Fruit fly (Drosophila melanogaster) whole organism, pupa: ENCODE measurements around the gene CG43292.
"Not testable (repeated sequence)": the region's sequence is repeated elsewhere in the genome, so short reads cannot be mapped to it uniquely, and the experiment has no call there.

Source experiments
- CG10348 ChIP-seq: fragments of 200-800 bp; sonication (Bioruptor generic); IDR thresholded peaks from 2 replicates; pipeline ENCODE4 v1.3.6; 2022; ENCODE audit warnings: missing biosample characterization, missing genetic modification characterization
- CG14655 ChIP-seq: fragments of 200-800 bp; sonication (Bioruptor generic); optimal IDR thresholded peaks from 3 replicates; lab custom pipeline; 2017; ENCODE audit warnings: mild to moderate bottlenecking, missing biosample characterization, missing genetic modification reagents, missing genetic modification characterization
- CG15710 ChIP-seq: fragments of 200-800 bp; sonication (Bioruptor generic); optimal IDR thresholded peaks from 2 replicates; lab custom pipeline; 2018; ENCODE audit warnings: missing biosample characterization, mild to moderate bottlenecking, missing genetic modification characterization, moderate library complexity
- CG4496 ChIP-seq: fragments of 200-800 bp; sonication (Bioruptor generic); IDR thresholded peaks from 3 replicates; pipeline ENCODE4 v1.3.6; 2022; ENCODE audit warnings: missing biosample characterization, missing genetic modification characterization
- CG8301 ChIP-seq: fragments of 200-800 bp; sonication (Bioruptor generic); optimal IDR thresholded peaks from 2 replicates; lab custom pipeline; 2018; ENCODE audit warnings: missing biosample characterization, mild to moderate bottlenecking, missing genetic modification characterization
- CG9948 ChIP-seq: fragments of 200-800 bp; sonication (Bioruptor generic); optimal IDR thresholded peaks from 2 replicates; lab custom pipeline; 2018; ENCODE audit warnings: missing biosample characterization, mild to moderate bottlenecking, missing genetic modification characterization, moderate library complexity
- EcR ChIP-seq: fragments of 200-800 bp; sonication (Bioruptor generic); optimal IDR thresholded peaks from 3 replicates; lab custom pipeline; 2019; ENCODE audit warnings: missing biosample characterization, missing genetic modification characterization, mild to moderate bottlenecking, moderate library complexity, missing genetic modification reagents
- Ets98B ChIP-seq: fragments of 200-800 bp; sonication (Bioruptor generic); IDR thresholded peaks from 2 replicates; pipeline ENCODE4 v1.3.6; 2022; ENCODE audit warnings: missing biosample characterization, missing genetic modification characterization
- Pif1A ChIP-seq: fragments of 200-800 bp; sonication (Bioruptor generic); optimal IDR thresholded peaks from 3 replicates; lab custom pipeline; 2016; ENCODE audit warnings: missing biosample characterization, missing genetic modification characterization
- fd96Ca ChIP-seq: fragments of 200-800 bp; sonication (Bioruptor generic); IDR thresholded peaks from 3 replicates; pipeline ENCODE4 v1.3.6; 2022; ENCODE audit warnings: missing biosample characterization, missing genetic modification characterization
- gl ChIP-seq: fragments of 200-800 bp; sonication (Bioruptor generic); optimal IDR thresholded peaks from 2 replicates; lab custom pipeline; 2018; ENCODE audit warnings: missing biosample characterization, mild to moderate bottlenecking, missing genetic modification characterization

DNA sequence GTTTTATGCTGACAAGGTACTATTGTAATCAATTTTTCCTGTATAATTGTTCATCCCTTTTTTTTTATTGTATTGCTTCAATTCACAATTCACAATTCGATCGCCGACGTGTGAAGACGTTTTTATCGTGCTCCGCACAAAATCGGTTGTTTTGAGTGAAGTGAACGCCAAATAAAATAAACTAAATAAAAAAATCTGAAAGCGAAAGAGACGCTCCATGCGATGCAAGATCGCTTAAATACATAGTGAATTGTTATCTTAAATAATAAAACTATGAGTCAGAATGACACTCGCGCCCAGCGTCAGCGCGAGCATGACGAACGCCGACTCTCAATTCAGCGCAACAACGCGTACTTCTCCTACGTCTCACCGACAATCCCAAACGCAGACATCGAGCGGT, 23.4 kb downstream of the CG43292 start, which contains the start of gene CG8539:
- not testable (repeated sequence) for TF ChIP-seq CG15710; CG8301 (tag; lab: Kevin White, UChicago); CG4496 (GFP tag; lab: Robert Waterston, UW); EcR; gl (tag; lab: Kevin White, UChicago); Pif1A (GFP tag; lab: Kevin White, UChicago); CG14655; Ets98B (GFP tag; lab: Robert Waterston, UW); CG10348; CG9948 (tag; lab: Kevin White, UChicago); fd96Ca (GFP tag; lab: Robert Waterston, UW)
